Worm (Caenorhabditis elegans) whole organism, L4 larva: Measurements from ENCODE around the gene F31F6.1.

Experiments used
- Y75B8A.6 ChIP-seq: fragments of 200-800 bp; sonication (Bioruptor generic); IDR thresholded peaks from 2 replicates; pipeline ENCODE4 v1.3.6; 2022; ENCODE audit warnings: missing genetic modification reagents, missing genetic modification characterization, missing compliant biosample characterization
- ama-1 ChIP-seq: fragments of 150-350 bp; optimal IDR thresholded peaks from 2 replicates; lab custom pipeline; 2014; ENCODE audit warnings: inconsistent platforms, mixed read lengths
- ceh-20 ChIP-seq: fragments of 200-800 bp; sonication (Bioruptor generic); IDR thresholded peaks from 2 replicates; pipeline ENCODE4 v1.3.6; 2022; ENCODE audit warnings: missing genetic modification reagents, missing genetic modification characterization, missing compliant biosample characterization
- ceh-62 ChIP-seq: sonication (generic microtip); optimal IDR thresholded peaks from 2 replicates; lab custom pipeline; 2017; ENCODE audit warnings: missing biosample characterization, missing genetic modification characterization
- cey-2 ChIP-seq: sonication (generic microtip); optimal IDR thresholded peaks from 3 replicates; lab custom pipeline; 2017; ENCODE audit warnings: missing genetic modification characterization, mild to moderate bottlenecking, missing compliant biosample characterization, antibody characterized with exemption, borderline replicate concordance; ENCODE audit not compliant: insufficient read depth
- snpc-4 ChIP-seq: fragments of 150-350 bp; optimal IDR thresholded peaks from 2 replicates; lab custom pipeline; 2014; ENCODE audit warnings: missing biosample characterization, missing genetic modification characterization

DNA sequence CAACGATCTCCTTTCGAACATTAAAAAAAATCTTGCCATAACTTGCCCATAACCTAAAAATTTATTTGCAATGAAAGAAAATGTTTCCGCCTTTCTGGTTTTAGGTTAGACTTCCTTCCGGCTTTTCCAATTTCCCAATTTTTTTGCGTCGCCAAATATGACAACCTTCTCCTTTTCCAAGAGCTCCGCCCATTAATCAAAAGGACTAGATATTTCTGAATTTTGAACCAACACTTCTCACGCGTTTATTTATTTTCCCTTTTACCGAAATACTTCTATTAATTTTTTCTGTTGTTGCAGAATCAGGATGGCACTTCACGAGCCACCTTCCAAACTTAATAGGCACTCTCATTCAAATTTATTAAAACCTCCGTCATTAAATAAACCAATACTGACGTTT, 22.5 kb downstream of the F31F6.1 start, which contains the start of gene egrh-1:
- no peak for TF ChIP-seq ceh-62
- no peak for TF ChIP-seq ama-1 (lab: Kevin White, UChicago)
- no peak for TF ChIP-seq Y75B8A.6 (GFP tag; lab: Robert Waterston, UW)
- TF ChIP-seq cey-2 (tag; lab: Kevin White, UChicago), result no peak
- TF ChIP-seq ceh-20, result no peak
- no peak for TF ChIP-seq snpc-4
